Fruit fly (Drosophila melanogaster): ENCODE results near the gene spoon.

The spoon gene

DNA sequence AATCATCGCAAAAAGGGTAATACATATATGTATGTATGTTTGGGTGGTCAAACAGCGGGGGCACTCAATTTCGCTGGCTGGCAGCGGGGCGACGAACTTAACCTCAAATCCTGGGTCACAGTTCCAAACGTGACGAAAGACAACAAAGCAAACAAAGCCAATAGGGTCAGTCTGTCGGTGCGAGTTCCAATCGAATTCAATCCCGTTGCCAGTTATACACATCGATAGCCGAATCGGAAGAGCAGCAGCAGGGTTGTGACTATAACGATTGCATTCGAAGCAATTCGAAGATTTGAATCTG, 1.5 kb upstream of the spoon start (continued):
- TF ChIP-seq Hr78 (GFP tag; optimal IDR thresholded peaks at IDR 0.05), result peak in 1 of 2 experiments; percentile 78
- TF ChIP-seq Hand (GFP tag; optimal IDR thresholded peaks at IDR 0.05), result no peak
- no peak for TF ChIP-seq HmgD (GFP tag; optimal IDR thresholded peaks at IDR 0.05)
- no peak for TF ChIP-seq nerfin-2 (GFP tag; IDR thresholded peaks at IDR 0.05; ENCODE audit: partially characterized antibody)
- TF ChIP-seq BtbVII (GFP tag; optimal IDR thresholded peaks at IDR 0.05), result no peak
- no peak for TF ChIP-seq Doc3 (GFP tag; IDR thresholded peaks at IDR 0.05; ENCODE audit: partially characterized antibody)
- no peak for TF ChIP-seq pita (GFP tag; optimal IDR thresholded peaks at IDR 0.05)
- TF ChIP-seq MESR4 (GFP tag; optimal IDR thresholded peaks at IDR 0.05), result peak; percentile 74
- no peak for TF ChIP-seq D (optimal IDR thresholded peaks at IDR 0.05)
- no peak for TF ChIP-seq D (GFP tag; optimal IDR thresholded peaks at IDR 0.05)
- TF ChIP-seq nom (GFP tag; optimal IDR thresholded peaks at IDR 0.05), result peak; percentile 27
- no peak for TF ChIP-seq CG12219 (GFP tag; optimal IDR thresholded peaks at IDR 0.05)
- no peak for TF ChIP-seq crc (GFP tag; optimal IDR thresholded peaks at IDR 0.05)
- TF ChIP-seq Meics (GFP tag; optimal IDR thresholded peaks at IDR 0.05), result peak; percentile 80
- peak; percentile 95 for TF ChIP-seq bigmax (GFP tag; optimal IDR thresholded peaks at IDR 0.05)
- no peak for TF ChIP-seq disco-r (GFP tag; optimal IDR thresholded peaks at IDR 0.05)
- TF ChIP-seq Vsx1 (GFP tag; optimal IDR thresholded peaks at IDR 0.05), result no peak

DNA sequence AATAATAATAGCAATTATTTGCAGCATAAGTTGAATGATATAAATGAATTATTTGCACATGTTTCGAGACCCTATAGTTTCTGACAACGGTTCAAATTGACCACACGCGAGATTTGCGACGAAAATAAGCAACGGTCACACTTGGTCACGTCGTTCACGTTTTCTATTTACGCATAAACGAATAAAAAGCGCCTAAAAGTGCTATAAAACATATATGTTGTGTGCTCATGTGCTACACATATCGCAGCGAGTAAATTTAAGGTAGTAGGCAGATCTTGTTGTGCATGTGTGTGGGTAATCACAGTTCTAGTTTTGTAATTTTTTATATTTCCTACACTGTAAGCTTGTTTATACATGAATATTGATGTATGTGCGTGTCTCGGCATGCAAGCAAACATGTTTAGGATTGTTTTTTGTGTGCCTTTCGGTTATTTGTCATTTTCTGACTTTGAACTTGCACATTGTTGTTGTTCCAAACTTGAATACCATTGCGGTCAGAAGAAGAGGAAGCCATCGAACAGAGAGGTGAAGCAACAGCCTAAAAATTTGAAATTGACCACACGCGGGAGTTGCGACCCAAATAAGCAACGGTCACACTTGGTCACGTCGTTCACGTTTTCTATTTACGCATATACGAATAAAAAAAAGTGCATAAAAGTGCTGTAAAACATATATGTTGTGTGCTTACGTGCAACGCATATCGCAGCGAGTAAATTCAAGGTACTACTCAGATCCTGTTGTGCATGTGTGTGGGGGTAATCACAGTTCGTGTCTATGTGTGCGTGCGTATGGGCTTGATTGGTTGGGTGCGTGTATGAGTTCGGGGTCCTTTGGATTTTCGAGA, 962 bp upstream of the spoon start, which contains the start of gene Usp16-45:
Gene Usp16-45, plus strand, starts transcription at position 127 of the 844 bp plus-strand sequence.
- TF ChIP-seq CG12155 (GFP tag; optimal IDR thresholded peaks at IDR 0.05), result peak; percentile 14
- 0 out of 4 replicates have a peak, but pooled peaks have one; percentile 41 for TF ChIP-seq Dll (GFP tag; IDR thresholded peaks at IDR 0.05; ENCODE audit: partially characterized antibody)
- no peak for TF ChIP-seq CG10565 (GFP tag; optimal IDR thresholded peaks at IDR 0.05)
- no peak for TF ChIP-seq CG15601 (tag; optimal IDR thresholded peaks at IDR 0.05)
- peak; percentile 68 for TF ChIP-seq CG5180 (GFP tag; optimal IDR thresholded peaks at IDR 0.05)
- peak; percentile 63 for TF ChIP-seq BEAF-32 (GFP tag; optimal IDR thresholded peaks at IDR 0.05)
- TF ChIP-seq pzg (GFP tag; optimal IDR thresholded peaks at IDR 0.05), result peak; percentile 34
- TF ChIP-seq gfzf (GFP tag; optimal IDR thresholded peaks at IDR 0.05), result peak; percentile 66
- no peak for TF ChIP-seq CG8359 (GFP tag; optimal IDR thresholded peaks at IDR 0.05; ENCODE audit: borderline replicate concordance)
- TF ChIP-seq slbo (GFP tag; IDR thresholded peaks at IDR 0.05), result peak; percentile 5; the same call in 1 of the 2 replicates
- no peak for TF ChIP-seq HmgD (GFP tag; optimal IDR thresholded peaks at IDR 0.05)
- no peak for TF ChIP-seq CG13775 (GFP tag; optimal IDR thresholded peaks at IDR 0.05)
- no peak for TF ChIP-seq CG16863 (GFP tag; optimal IDR thresholded peaks at IDR 0.05)
- peak; percentile 96 for TF ChIP-seq MESR4 (GFP tag; optimal IDR thresholded peaks at IDR 0.05)
- TF ChIP-seq CG14860 (GFP tag; IDR thresholded peaks at IDR 0.05; ENCODE audit: partially characterized antibody), result no peak
- TF ChIP-seq Tbp (GFP tag; optimal IDR thresholded peaks at IDR 0.05), result no peak
- TF ChIP-seq E2f2 (GFP tag; IDR thresholded peaks at IDR 0.05), result peak; percentile 71
- TF ChIP-seq CG4820 (GFP tag; optimal IDR thresholded peaks at IDR 0.05), result peak; percentile 92
- no peak for TF ChIP-seq CG1024 (GFP tag; IDR thresholded peaks at IDR 0.05)
- peak; percentile 68 for TF ChIP-seq cg (GFP tag; optimal IDR thresholded peaks at IDR 0.05)
- peak; percentile 71 for TF ChIP-seq Dp (GFP tag; optimal IDR thresholded peaks at IDR 0.05)
- no peak for TF ChIP-seq caup (GFP tag; optimal IDR thresholded peaks at IDR 0.05; ENCODE audit: severe bottlenecking)
- peak; percentile 30 for TF ChIP-seq Nf-YB (GFP tag; optimal IDR thresholded peaks at IDR 0.05)
- TF ChIP-seq CG2202 (tag; optimal IDR thresholded peaks at IDR 0.05), result no peak
- TF ChIP-seq CG9932 (GFP tag; IDR thresholded peaks at IDR 0.05), result no peak
- peak; percentile 32; the same call in 1 of the 2 replicates for TF ChIP-seq CG13287 (GFP tag; IDR thresholded peaks at IDR 0.05; ENCODE audit: partially characterized antibody)
- TF ChIP-seq amos (GFP tag; IDR thresholded peaks at IDR 0.05; ENCODE audit: partially characterized antibody), result peak; percentile 47
- TF ChIP-seq Myb (GFP tag; optimal IDR thresholded peaks at IDR 0.05), result peak; percentile 38
- no peak for TF ChIP-seq sug (tag; optimal IDR thresholded peaks at IDR 0.05)
- peak; percentile 6 for TF ChIP-seq dm (GFP tag; optimal IDR thresholded peaks at IDR 0.05)
- TF ChIP-seq YL-1 (GFP tag; optimal IDR thresholded peaks at IDR 0.05), result peak; percentile 25
- TF ChIP-seq bigmax (GFP tag; optimal IDR thresholded peaks at IDR 0.05), result no peak
